Worm (Caenorhabditis elegans): ENCODE data around the gene tnc-2.
A peak's percentile ranks its signal among the peaks of the same experiment; 100 is the strongest.

Gene tnc-2

DNA sequence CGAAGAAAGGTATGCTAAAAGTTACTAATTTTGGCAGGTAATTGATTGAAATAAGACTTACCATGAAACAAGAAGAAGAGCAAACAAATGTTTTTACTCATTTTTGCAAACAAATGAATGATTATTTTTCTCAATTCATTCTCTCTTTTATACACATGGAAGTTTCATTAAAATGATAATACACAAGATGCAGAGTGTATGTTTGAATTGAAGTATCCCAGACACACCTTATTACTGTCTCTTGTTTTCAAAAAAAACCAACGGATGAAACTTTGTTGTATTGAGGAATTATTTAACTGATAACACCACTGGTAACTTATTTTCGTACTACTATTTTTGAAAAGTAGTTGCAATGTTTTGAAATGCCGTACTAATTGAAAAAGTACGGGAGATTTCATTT is 12.7 kb downstream of the tnc-2 start, which contains the start of gene clec-59:
Gene clec-59, minus strand, starts transcription at position 101 of the 400 bp plus-strand sequence.
- no peak for TF ChIP-seq sea-2 (GFP tag; IDR thresholded peaks at IDR 0.05)
- TF ChIP-seq fkh-3 (tag; optimal IDR thresholded peaks at IDR 0.05): no peak
- TF ChIP-seq atf-7 (tag; optimal IDR thresholded peaks at IDR 0.05): no peak
- TF ChIP-seq madf-6 (GFP tag; IDR thresholded peaks at IDR 0.05): no peak
- no peak for TF ChIP-seq F55B11.4 (tag; optimal IDR thresholded peaks at IDR 0.05; ENCODE audit: borderline replicate concordance, insufficient read depth)
- TF ChIP-seq nfya-2 (GFP tag; IDR thresholded peaks at IDR 0.05): no peak
- no peak for TF ChIP-seq B0019.2 (GFP tag; conservative IDR thresholded peaks at IDR 0.05)
- TF ChIP-seq pha-4 (tag; optimal IDR thresholded peaks at IDR 0.05): no peak
- no peak for TF ChIP-seq ZK185.1 (tag; optimal IDR thresholded peaks at IDR 0.05; ENCODE audit: poor library complexity, severe bottlenecking)
- TF ChIP-seq mxl-1 (tag; optimal IDR thresholded peaks at IDR 0.05): no peak
- TF ChIP-seq Y53F4B.3 (GFP tag; IDR thresholded peaks at IDR 0.05): no peak
- no peak for TF ChIP-seq rpc-1 (optimal IDR thresholded peaks at IDR 0.05)
- TF ChIP-seq rpc-1 (tag; optimal IDR thresholded peaks at IDR 0.05): no peak
- TF ChIP-seq let-526 (GFP tag; IDR thresholded peaks at IDR 0.05): no peak
- TF ChIP-seq F37B4.10 (GFP tag; IDR thresholded peaks at IDR 0.05): no peak
- no peak for TF ChIP-seq nhr-179 (tag; optimal IDR thresholded peaks at IDR 0.05)
- TF ChIP-seq hrde-1 (tag; optimal IDR thresholded peaks at IDR 0.05; ENCODE audit: borderline replicate concordance): no peak
- no peak for TF ChIP-seq Y79H2A.3 (GFP tag; conservative IDR thresholded peaks at IDR 0.05)
- no peak for TF ChIP-seq zfh-2 (GFP tag; conservative IDR thresholded peaks at IDR 0.05)
- TF ChIP-seq hmg-20 (GFP tag; IDR thresholded peaks at IDR 0.05): no peak
- no peak for TF ChIP-seq akir-1 (GFP tag; optimal IDR thresholded peaks at IDR 0.05)

- TF ChIP-seq F22D6.2 (tag; optimal IDR thresholded peaks at IDR 0.05) (no peak), mxl-1 (tag; optimal IDR thresholded peaks at IDR 0.05) (no peak), lir-1 (GFP tag; conservative IDR thresholded peaks at IDR 0.05) (no peak), F23B12.7 (tag; optimal IDR thresholded peaks at IDR 0.05; ENCODE audit: insufficient read depth) (no peak), ZK185.1 (tag; optimal IDR thresholded peaks at IDR 0.05; ENCODE audit: poor library complexity, severe bottlenecking) (no peak), snpc-3.4 (tag; optimal IDR thresholded peaks at IDR 0.05) (no peak), ztf-3 (GFP tag; optimal IDR thresholded peaks at IDR 0.05) (no peak), lin-54 (GFP tag; optimal IDR thresholded peaks at IDR 0.05) (no peak), madf-6 (GFP tag; IDR thresholded peaks at IDR 0.05) (no peak), lin-26 (GFP tag; IDR thresholded peaks at IDR 0.05) (no peak), nhr-27 (tag; optimal IDR thresholded peaks at IDR 0.05) (no peak), bed-2 (GFP tag; IDR thresholded peaks at IDR 0.05) (no peak), sptf-2 (GFP tag; optimal IDR thresholded peaks at IDR 0.05) (no peak), ceh-100 (GFP tag; IDR thresholded peaks at IDR 0.05) (no peak), pha-4 (tag; optimal IDR thresholded peaks at IDR 0.05) (no peak)
Measured at ce11 chrII:10480043-10480442, 13.4 kb downstream of the tnc-2 start.

ce11 chrII:10481824-10482556 is 15.3 kb downstream of the tnc-2 start, which contains the start of the genes clec-60 and ZK666.11:
clec-60 (minus strand) TSS chrII:10481874.
ZK666.11 (plus strand) TSS chrII:10482522.
- TF ChIP-seq nhr-80 (tag; optimal IDR thresholded peaks at IDR 0.05): peak; percentile 6
- no peak for TF ChIP-seq attf-6 (GFP tag; IDR thresholded peaks at IDR 0.05)
- 0 out of 2 replicates have a peak, but pooled peaks have one; percentile 49 for TF ChIP-seq cebp-1 (GFP tag; IDR thresholded peaks at IDR 0.05)
- no peak for TF ChIP-seq cebp-1 (tag; optimal IDR thresholded peaks at IDR 0.05)
- TF ChIP-seq egl-18 (GFP tag; IDR thresholded peaks at IDR 0.05): no peak

Data from whole organism, young adult.